Fruit fly (Drosophila melanogaster) whole organism, embryonic: ENCODE data around the gene CG3457.

Experiments
- Awh ChIP-seq: fragments of 200-800 bp; sonication (Bioruptor generic); IDR thresholded peaks from 2 replicates; pipeline ENCODE4, ENCODE4 v1.3.6; 2022; ENCODE audit warnings: missing biosample characterization, missing genetic modification characterization
- CG11504 ChIP-seq: fragments of 200-800 bp; sonication (Bioruptor generic); optimal IDR thresholded peaks from 3 replicates; lab custom pipeline; 2019; ENCODE audit warnings: missing biosample characterization, mild to moderate bottlenecking, missing genetic modification characterization, moderate library complexity
- CG11560 ChIP-seq: fragments of 200-800 bp; sonication (Bioruptor generic); IDR thresholded peaks from 3 replicates; pipeline ENCODE4 v1.3.6; 2022; ENCODE audit warnings: missing biosample characterization, missing genetic modification characterization
- CG12071 ChIP-seq: fragments of 200-800 bp; sonication (Bioruptor generic); optimal IDR thresholded peaks from 3 replicates; lab custom pipeline; 2018; ENCODE audit warnings: missing biosample characterization, mild to moderate bottlenecking, missing genetic modification characterization
- CG1233 ChIP-seq: fragments of 200-800 bp; sonication (Bioruptor generic); optimal IDR thresholded peaks from 4 replicates; lab custom pipeline; 2018; ENCODE audit warnings: missing biosample characterization, mild to moderate bottlenecking, missing genetic modification characterization
- CG13123 ChIP-seq: fragments of 200-800 bp; sonication (Bioruptor generic); optimal IDR thresholded peaks from 2 replicates; lab custom pipeline; 2016; ENCODE audit warnings: missing biosample characterization, missing genetic modification characterization
- CG13296 ChIP-seq: fragments of 200-800 bp; sonication (Bioruptor generic); optimal IDR thresholded peaks from 3 replicates; lab custom pipeline; 2018; ENCODE audit warnings: missing biosample characterization, mild to moderate bottlenecking, missing genetic modification characterization
- CG14014 ChIP-seq: fragments of 200-800 bp; sonication (Bioruptor generic); IDR thresholded peaks from 2 replicates; pipeline ENCODE4 v1.3.6; 2022; ENCODE audit warnings: missing biosample characterization, missing genetic modification characterization
- CG17328 ChIP-seq: fragments of 200-800 bp; sonication (Bioruptor generic); IDR thresholded peaks from 2 replicates; pipeline ENCODE4 v1.3.6; 2022; ENCODE audit warnings: missing biosample characterization, missing genetic modification characterization
- CG18476 ChIP-seq: fragments of 200-800 bp; sonication (Bioruptor generic); optimal IDR thresholded peaks from 2 replicates; lab custom pipeline; 2016; ENCODE audit warnings: missing biosample characterization, mild to moderate bottlenecking, missing genetic modification characterization
- CG18619 ChIP-seq: fragments of 200-800 bp; sonication (Bioruptor generic); optimal IDR thresholded peaks from 3 replicates; lab custom pipeline; 2017; ENCODE audit warnings: missing biosample characterization, mild to moderate bottlenecking, missing genetic modification characterization
- CG2120 ChIP-seq: fragments of 200-800 bp; sonication (Bioruptor generic); optimal IDR thresholded peaks from 3 replicates; lab custom pipeline; 2016; ENCODE audit warnings: missing biosample characterization, missing genetic modification characterization
- CG2199 ChIP-seq: fragments of 200-800 bp; sonication (Bioruptor generic); IDR thresholded peaks from 3 replicates; pipeline ENCODE4 v1.3.6; 2022; ENCODE audit warnings: missing biosample characterization, missing genetic modification characterization
- CG3163 ChIP-seq: fragments of 200-800 bp; sonication (Bioruptor generic); optimal IDR thresholded peaks from 3 replicates; lab custom pipeline; 2016; ENCODE audit warnings: missing biosample characterization, missing genetic modification characterization
- CG3726 ChIP-seq: fragments of 200-800 bp; sonication (Bioruptor generic); IDR thresholded peaks from 3 replicates; pipeline ENCODE4, ENCODE4 v1.3.6; 2022; ENCODE audit warnings: missing biosample characterization, missing genetic modification characterization
- CG6254 ChIP-seq: fragments of 200-800 bp; sonication (Bioruptor generic); optimal IDR thresholded peaks from 3 replicates; lab custom pipeline; 2017; ENCODE audit warnings: mild to moderate bottlenecking, missing biosample characterization, missing genetic modification reagents, missing genetic modification characterization
- CG7987 ChIP-seq: fragments of 200-800 bp; sonication (Bioruptor generic); optimal IDR thresholded peaks from 2 replicates; lab custom pipeline; 2018; ENCODE audit warnings: missing biosample characterization, mild to moderate bottlenecking, missing genetic modification characterization, moderate library complexity
- CG8089 ChIP-seq: fragments of 200-800 bp; sonication (Bioruptor generic); optimal IDR thresholded peaks from 3 replicates; lab custom pipeline; 2016; ENCODE audit warnings: missing biosample characterization, missing genetic modification characterization
- CG8281 ChIP-seq: fragments of 200-800 bp; sonication (Bioruptor generic); optimal IDR thresholded peaks from 2 replicates; lab custom pipeline; 2018; ENCODE audit warnings: missing biosample characterization, mild to moderate bottlenecking, missing genetic modification characterization, moderate library complexity
- CG9437 ChIP-seq: fragments of 200-800 bp; sonication (Bioruptor generic); optimal IDR thresholded peaks from 2 replicates; lab custom pipeline; 2018; ENCODE audit warnings: missing biosample characterization, mild to moderate bottlenecking, missing genetic modification characterization
- CG9727 ChIP-seq: fragments of 200-800 bp; sonication (Bioruptor generic); optimal IDR thresholded peaks from 3 replicates; lab custom pipeline; 2017; ENCODE audit warnings: missing biosample characterization, mild to moderate bottlenecking, missing genetic modification characterization
- CG9876 ChIP-seq: fragments of 200-800 bp; sonication (Bioruptor generic); optimal IDR thresholded peaks from 2 replicates; lab custom pipeline; 2016; ENCODE audit warnings: missing biosample characterization, missing genetic modification characterization
- HHEX ChIP-seq: fragments of 200-800 bp; sonication (Bioruptor generic); optimal IDR thresholded peaks from 3 replicates; lab custom pipeline; 2017; ENCODE audit warnings: missing biosample characterization, mild to moderate bottlenecking, missing genetic modification characterization, missing genetic modification reagents
- Hand ChIP-seq: fragments of 200-800 bp; sonication (Bioruptor generic); optimal IDR thresholded peaks from 2 replicates; lab custom pipeline; 2017; ENCODE audit warnings: mild to moderate bottlenecking, missing biosample characterization, missing genetic modification reagents, missing genetic modification characterization
- Hsf ChIP-seq: fragments of 200-800 bp; sonication (Bioruptor generic); optimal IDR thresholded peaks from 3 replicates; lab custom pipeline; 2016; ENCODE audit warnings: missing biosample characterization, missing genetic modification characterization
- MBD-R2 ChIP-seq: fragments of 200-800 bp; sonication (Bioruptor generic); IDR thresholded peaks from 2 replicates; pipeline ENCODE4 v1.3.6; 2022; ENCODE audit warnings: missing biosample characterization, missing genetic modification characterization
- Nf-YC ChIP-seq: fragments of 200-800 bp; optimal IDR thresholded peaks from 3 replicates; lab custom pipeline; 2019; ENCODE audit warnings: missing biosample characterization, mild to moderate bottlenecking, missing genetic modification characterization, moderate library complexity
- PHDP ChIP-seq: fragments of 200-800 bp; sonication (Bioruptor generic); optimal IDR thresholded peaks from 3 replicates; lab custom pipeline; 2018; ENCODE audit warnings: missing biosample characterization, mild to moderate bottlenecking, missing genetic modification characterization, moderate library complexity
- Rx ChIP-seq: fragments of 200-800 bp; sonication (Bioruptor generic); IDR thresholded peaks from 2 replicates; pipeline ENCODE4 v1.3.6; 2022; ENCODE audit warnings: missing biosample characterization, missing genetic modification characterization
- Scr ChIP-seq: fragments of 200-800 bp; sonication (Bioruptor generic); IDR thresholded peaks from 2 replicates; pipeline ENCODE4 v1.3.6; 2022; ENCODE audit warnings: missing biosample characterization, missing genetic modification characterization; ENCODE audit not compliant: partially characterized antibody
- Tbp ChIP-seq: fragments of >200 bp; optimal IDR thresholded peaks from 2 replicates; lab custom pipeline; 2018; ENCODE audit warnings: missing biosample characterization, missing genetic modification characterization
- Vsx1 ChIP-seq: fragments of 200-800 bp; sonication (Bioruptor generic); optimal IDR thresholded peaks from 2 replicates; lab custom pipeline; 2017; ENCODE audit warnings: missing biosample characterization, mild to moderate bottlenecking, missing genetic modification characterization, missing genetic modification reagents
- cg ChIP-seq: fragments of 200-800 bp; sonication (Bioruptor generic); optimal IDR thresholded peaks from 3 replicates; lab custom pipeline; 2019; ENCODE audit warnings: missing biosample characterization, mild to moderate bottlenecking, missing genetic modification characterization, moderate library complexity
- chif ChIP-seq, 2 experiments: fragments of 200-800 bp; sonication (Bioruptor generic); optimal IDR thresholded peaks; 3 replicates each; lab custom pipeline; 2016; ENCODE audit warnings: missing biosample characterization in 2 of 2, missing genetic modification characterization in 2 of 2
- dimm ChIP-seq: fragments of 200-800 bp; sonication (Bioruptor generic); IDR thresholded peaks from 2 replicates; pipeline ENCODE4 v1.3.6; 2022; ENCODE audit warnings: missing biosample characterization, missing genetic modification characterization
- en ChIP-seq: fragments of 200-800 bp; sonication (Bioruptor generic); optimal IDR thresholded peaks from 2 replicates; lab custom pipeline; 2016; ENCODE audit warnings: missing biosample characterization, missing genetic modification characterization
- fd102C ChIP-seq: fragments of 200-800 bp; sonication (Bioruptor generic); optimal IDR thresholded peaks from 2 replicates; lab custom pipeline; 2018; ENCODE audit warnings: missing biosample characterization, mild to moderate bottlenecking, missing genetic modification characterization, moderate library complexity
- gem ChIP-seq: fragments of 200-800 bp; sonication (Bioruptor generic); optimal IDR thresholded peaks from 2 replicates; lab custom pipeline; 2019; ENCODE audit warnings: missing biosample characterization, mild to moderate bottlenecking, missing genetic modification characterization, moderate library complexity
- grn ChIP-seq: fragments of 200-800 bp; sonication (Bioruptor generic); optimal IDR thresholded peaks from 3 replicates; lab custom pipeline; 2017; ENCODE audit warnings: missing biosample characterization, missing genetic modification characterization
- kay ChIP-seq: fragments of 200-800 bp; sonication (Bioruptor generic); optimal IDR thresholded peaks from 2 replicates; lab custom pipeline; 2016; ENCODE audit warnings: missing biosample characterization, missing genetic modification characterization
- nau ChIP-seq: fragments of 200-800 bp; sonication (Bioruptor generic); optimal IDR thresholded peaks from 3 replicates; lab custom pipeline; 2017; ENCODE audit warnings: missing biosample characterization, mild to moderate bottlenecking, missing genetic modification characterization, missing genetic modification reagents
- oc ChIP-seq: fragments of 200-800 bp; sonication (Bioruptor generic); optimal IDR thresholded peaks from 2 replicates; lab custom pipeline; 2018; ENCODE audit warnings: missing biosample characterization, mild to moderate bottlenecking, missing genetic modification characterization, moderate library complexity
- org-1 ChIP-seq: fragments of 200-800 bp; sonication (Bioruptor generic); optimal IDR thresholded peaks from 2 replicates; lab custom pipeline; 2017; ENCODE audit warnings: missing biosample characterization, missing genetic modification characterization
- pb ChIP-seq: fragments of 200-800 bp; sonication (Bioruptor generic); optimal IDR thresholded peaks from 3 replicates; lab custom pipeline; 2016; ENCODE audit warnings: missing biosample characterization, missing genetic modification characterization
- run ChIP-seq: fragments of 200-800 bp; sonication (Bioruptor generic); optimal IDR thresholded peaks from 3 replicates; lab custom pipeline; 2018; ENCODE audit warnings: missing biosample characterization, mild to moderate bottlenecking, missing genetic modification characterization
- slp2 ChIP-seq: fragments of 200-800 bp; sonication (Bioruptor generic); optimal IDR thresholded peaks from 2 replicates; lab custom pipeline; 2016; ENCODE audit warnings: missing biosample characterization, missing genetic modification characterization
- so ChIP-seq: fragments of 200-800 bp; sonication (Bioruptor generic); IDR thresholded peaks from 3 replicates; pipeline ENCODE4 v1.3.6; 2022; ENCODE audit warnings: missing biosample characterization, missing genetic modification characterization
- ssp ChIP-seq: fragments of 200-800 bp; sonication (Bioruptor generic); IDR thresholded peaks from 2 replicates; pipeline ENCODE4 v1.3.6; 2022; ENCODE audit warnings: missing biosample characterization, missing genetic modification characterization
- tna ChIP-seq: fragments of 200-800 bp; sonication (Bioruptor generic); IDR thresholded peaks from 2 replicates; pipeline ENCODE4 v1.3.6; 2022; ENCODE audit warnings: missing biosample characterization, missing genetic modification characterization; ENCODE audit not compliant: partially characterized antibody
- trem ChIP-seq: fragments of 200-800 bp; optimal IDR thresholded peaks from 3 replicates; lab custom pipeline; 2019; ENCODE audit warnings: missing biosample characterization, mild to moderate bottlenecking, missing genetic modification characterization, moderate library complexity
- tx ChIP-seq: fragments of 200-800 bp; sonication (Bioruptor generic); optimal IDR thresholded peaks from 2 replicates; lab custom pipeline; 2016; ENCODE audit warnings: missing biosample characterization, missing genetic modification characterization
- vfl ChIP-seq: fragments of 200-800 bp; sonication (Bioruptor generic); optimal IDR thresholded peaks from 2 replicates; lab custom pipeline; 2016; ENCODE audit warnings: missing biosample characterization, missing genetic modification characterization
- vvl ChIP-seq: fragments of 200-800 bp; sonication (Bioruptor generic); IDR thresholded peaks from 2 replicates; pipeline ENCODE4 v1.3.6; 2022; ENCODE audit warnings: missing biosample characterization, missing genetic modification characterization

CG3457 gene

dm6 chrX:2161020-2161419 lies 26.6 kb upstream of the CG3457 start (continued):
- TF ChIP-seq HHEX (no peak), CG13123 (GFP tag; lab: Kevin White, UChicago) (no peak), run (tag; lab: Kevin White, UChicago) (no peak), Tbp (no peak), CG8281 (tag; lab: Kevin White, UChicago) (no peak), CG2120 (GFP tag; lab: Kevin White, UChicago) (peak; percentile 55), dimm (no peak), pb (GFP tag; lab: Kevin White, UChicago) (no peak), trem (tag; lab: Kevin White, UChicago) (no peak), MBD-R2 (no peak), gem (tag; lab: Kevin White, UChicago) (no peak), so (GFP tag; lab: Robert Waterston, UW) (no peak), vfl (GFP tag; lab: Kevin White, UChicago) (no peak), cg (GFP tag; lab: Kevin White, UChicago) (no peak), CG11504 (tag; lab: Kevin White, UChicago) (no peak), Scr (GFP tag; lab: Robert Waterston, UW) (no peak), CG1233 (GFP tag; lab: Kevin White, UChicago) (no peak), CG13296 (GFP tag; lab: Kevin White, UChicago) (peak; percentile 15), CG9437 (GFP tag; lab: Kevin White, UChicago) (no peak), slp2 (GFP tag; lab: Kevin White, UChicago) (no peak), CG8089 (GFP tag; lab: Kevin White, UChicago) (no peak), oc (no peak), grn (GFP tag; lab: Kevin White, UChicago) (peak; percentile 85), en (no peak), CG9727 (GFP tag; lab: Kevin White, UChicago) (no peak), tna (GFP tag; lab: Robert Waterston, UW) (no peak), CG18476 (no peak), CG9876 (GFP tag; lab: Kevin White, UChicago) (no peak), Nf-YC (no peak), CG7987 (GFP tag; lab: Kevin White, UChicago) (no peak), CG11560 (tag; lab: Robert Waterston, UW) (no peak), tx (GFP tag; lab: Kevin White, UChicago) (no peak), Hsf (no peak), CG2199 (no peak), Hand (peak; percentile 30), PHDP (tag; lab: Kevin White, UChicago) (no peak), CG14014 (GFP tag; lab: Robert Waterston, UW) (peak; percentile 30; the same call in 1 of the 2 replicates), org-1 (GFP tag; lab: Kevin White, UChicago) (no peak), Rx (GFP tag; lab: Robert Waterston, UW) (no peak), CG3163 (no peak), CG12071 (GFP tag; lab: Kevin White, UChicago) (no peak), fd102C (GFP tag; lab: Kevin White, UChicago) (no peak), Awh (GFP tag; lab: Robert Waterston, UW) (no peak), vvl (GFP tag; lab: Robert Waterston, UW) (no peak), Vsx1 (GFP tag; lab: Kevin White, UChicago) (no peak), CG6254 (no peak), CG3726 (GFP tag; lab: Robert Waterston, UW) (no peak), chif (GFP tag; optimal IDR thresholded peaks at IDR 0.05; lab: Kevin White, UChicago) (no peak), nau (no peak), kay (GFP tag; lab: Kevin White, UChicago) (no peak), CG18619 (no peak), CG17328 (GFP tag; lab: Robert Waterston, UW) (no peak), ssp (GFP tag; lab: Robert Waterston, UW) (no peak)
